Fruit fly (Drosophila melanogaster): Measurements from ENCODE around the gene CG33272.

The CG33272 gene

dm6 chr3L:11515349-11516079 is 5.1 kb upstream of the CG33272 start (continued):
- TF ChIP-seq phol (tag; optimal IDR thresholded peaks at IDR 0.05) (peak; percentile 13), CG18599 (GFP tag; optimal IDR thresholded peaks at IDR 0.05) (no peak), Sox102F (GFP tag; optimal IDR thresholded peaks at IDR 0.05) (no peak), crol (GFP tag; IDR thresholded peaks at IDR 0.05) (peak; percentile 50; the same call in 1 of the 2 replicates), CG1647 (GFP tag; optimal IDR thresholded peaks at IDR 0.05) (no peak), Asciz (GFP tag; optimal IDR thresholded peaks at IDR 0.05) (no peak), CG31441 (GFP tag; IDR thresholded peaks at IDR 0.05) (no peak), PHDP (tag; optimal IDR thresholded peaks at IDR 0.05) (no peak), vnd (GFP tag; IDR thresholded peaks at IDR 0.05; ENCODE audit: partially characterized antibody) (no peak), ems (GFP tag; optimal IDR thresholded peaks at IDR 0.05) (no peak), vfl (GFP tag; optimal IDR thresholded peaks at IDR 0.05) (no peak), h (optimal IDR thresholded peaks at IDR 0.05) (no peak), ato (GFP tag; IDR thresholded peaks at IDR 0.05; ENCODE audit: partially characterized antibody) (no peak), hb (GFP tag; IDR thresholded peaks at IDR 0.05; ENCODE audit: partially characterized antibody) (no peak), al (GFP tag; IDR thresholded peaks at IDR 0.05) (no peak), Dek (tag; optimal IDR thresholded peaks at IDR 0.05) (no peak), CG11504 (tag; optimal IDR thresholded peaks at IDR 0.05) (peak; percentile 12), danr (GFP tag; IDR thresholded peaks at IDR 0.05) (no peak), CG2120 (GFP tag; optimal IDR thresholded peaks at IDR 0.05) (no peak), chinmo (GFP tag; IDR thresholded peaks at IDR 0.05; ENCODE audit: partially characterized antibody) (0 out of 4 replicates have a peak, but pooled peaks have one; percentile 41), CG12391 (tag; optimal IDR thresholded peaks at IDR 0.05) (no peak), gsb-n (tag; optimal IDR thresholded peaks at IDR 0.05) (no peak), fu2 (GFP tag; optimal IDR thresholded peaks at IDR 0.05) (no peak), Ets65A (GFP tag) (peak; percentile 14), Rfx (GFP tag; IDR thresholded peaks at IDR 0.05) (no peak), CG8765 (GFP tag; IDR thresholded peaks at IDR 0.05) (no peak), CG2678 (tag; optimal IDR thresholded peaks at IDR 0.05) (peak; percentile 6), gem (tag; optimal IDR thresholded peaks at IDR 0.05) (peak; percentile 23), dmrt99B (tag; optimal IDR thresholded peaks at IDR 0.05) (peak; percentile 22), her (GFP tag; optimal IDR thresholded peaks at IDR 0.05) (no peak)

- TF ChIP-seq Deaf1 (tag; optimal IDR thresholded peaks at IDR 0.05) (peak; percentile 80), Med (GFP tag) (peak; percentile 15), CG15073 (GFP tag; optimal IDR thresholded peaks at IDR 0.05) (no peak), chinmo (GFP tag; IDR thresholded peaks at IDR 0.05; ENCODE audit: partially characterized antibody) (0 out of 4 replicates have a peak, but pooled peaks have one; percentile 26)
These were observed 3.0 kb upstream of the CG33272 start, which contains the start of gene CG7512 for dm6 chr3L:11513405-11513804. Gene CG7512, plus strand, starts transcription at chr3L:11513705.

dm6 chr3L:11512375-11513096 is 2.1 kb upstream of the CG33272 start:
- TF ChIP-seq CG13296 (GFP tag; optimal IDR thresholded peaks at IDR 0.05) (peak; percentile 3), CG11723 (GFP tag; optimal IDR thresholded peaks at IDR 0.05) (peak; percentile 8), CG10431 (GFP tag; optimal IDR thresholded peaks at IDR 0.05) (peak; percentile 53), Dbx (GFP tag; IDR thresholded peaks at IDR 0.05) (0 out of 3 replicates have a peak, but pooled peaks have one; percentile 10), ase (GFP tag; IDR thresholded peaks at IDR 0.05) (peak; percentile 41; the same call in 1 of the 3 replicates), Awh (GFP tag; IDR thresholded peaks at IDR 0.05) (0 out of 2 replicates have a peak, but pooled peaks have one; percentile 40), CG17328 (GFP tag; IDR thresholded peaks at IDR 0.05) (peak; percentile 22; the same call in 1 of the 2 replicates), wek (GFP tag; optimal IDR thresholded peaks at IDR 0.05) (peak; percentile 14), CG11504 (tag; optimal IDR thresholded peaks at IDR 0.05) (peak; percentile 26), CG10267 (tag; optimal IDR thresholded peaks at IDR 0.05) (peak; percentile 19), CoRest (tag; optimal IDR thresholded peaks at IDR 0.05) (peak; percentile 21), ci (GFP tag; IDR thresholded peaks at IDR 0.05) (peak; percentile 71), dmrt99B (tag; optimal IDR thresholded peaks at IDR 0.05) (peak; percentile 13), CG10979 (tag; optimal IDR thresholded peaks at IDR 0.05) (peak; percentile 37), CG11456 (GFP tag; IDR thresholded peaks at IDR 0.05) (0 out of 3 replicates have a peak, but pooled peaks have one; percentile 7)
